Fruit fly (Drosophila melanogaster): Measurements from ENCODE around the gene cutlet.

DNA sequence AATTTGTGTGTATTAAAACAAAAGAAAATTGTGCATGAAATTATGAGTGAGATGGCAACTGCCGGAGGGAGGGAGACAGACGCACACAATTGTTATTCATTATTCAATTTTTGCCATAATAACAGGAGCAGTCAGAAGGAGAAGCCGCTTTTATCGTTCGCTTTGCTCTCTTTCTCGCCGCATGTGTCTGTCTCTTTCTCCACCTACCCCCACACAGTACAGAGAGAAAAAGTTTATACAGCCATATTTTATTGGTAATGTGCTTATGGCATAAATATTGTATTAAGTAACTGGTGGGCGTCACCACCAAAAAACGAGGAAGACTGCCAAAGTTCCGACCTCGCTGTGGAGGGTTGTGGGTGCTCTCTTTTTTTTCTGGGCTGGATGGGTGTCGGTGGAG lies 29.1 kb downstream of the cutlet start:
- TF ChIP-seq CG8478 (optimal IDR thresholded peaks at IDR 0.05), result no peak
- no peak for TF ChIP-seq psq (optimal IDR thresholded peaks at IDR 0.05)
- no peak for TF ChIP-seq usp (GFP tag; optimal IDR thresholded peaks at IDR 0.05)

Measured in whole organism.